Fruit fly (Drosophila melanogaster) whole organism, embryonic: Measurements from ENCODE around the gene Vti1b.

Experiments used
- Adf1 ChIP-seq: fragments of 200-800 bp; sonication (Bioruptor generic); IDR thresholded peaks from 2 replicates; pipeline ENCODE4 v1.3.6; 2022; ENCODE audit warnings: missing biosample characterization, missing genetic modification characterization
- Atf6 ChIP-seq: fragments of 200-800 bp; sonication (Bioruptor generic); IDR thresholded peaks from 2 replicates; pipeline ENCODE4 v1.3.6; 2022; ENCODE audit warnings: missing biosample characterization, missing genetic modification characterization
- Awh ChIP-seq: fragments of 200-800 bp; sonication (Bioruptor generic); IDR thresholded peaks from 2 replicates; pipeline ENCODE4, ENCODE4 v1.3.6; 2022; ENCODE audit warnings: missing biosample characterization, missing genetic modification characterization
- Blimp-1 ChIP-seq: fragments of 200-800 bp; sonication (Bioruptor generic); optimal IDR thresholded peaks from 3 replicates; lab custom pipeline; 2018; ENCODE audit warnings: missing biosample characterization, missing genetic modification characterization, mild to moderate bottlenecking, moderate library complexity, missing genetic modification reagents
- CG13123 ChIP-seq: fragments of 200-800 bp; sonication (Bioruptor generic); optimal IDR thresholded peaks from 2 replicates; lab custom pipeline; 2016; ENCODE audit warnings: missing biosample characterization, missing genetic modification characterization
- CG13296 ChIP-seq: fragments of 200-800 bp; sonication (Bioruptor generic); optimal IDR thresholded peaks from 3 replicates; lab custom pipeline; 2018; ENCODE audit warnings: missing biosample characterization, mild to moderate bottlenecking, missing genetic modification characterization
- CG13894 ChIP-seq: fragments of 200-800 bp; sonication (Bioruptor generic); optimal IDR thresholded peaks from 3 replicates; lab custom pipeline; 2018; ENCODE audit warnings: missing biosample characterization, mild to moderate bottlenecking, missing genetic modification characterization, moderate library complexity
- CG1603 ChIP-seq: fragments of 200-800 bp; sonication (Bioruptor generic); optimal IDR thresholded peaks from 2 replicates; lab custom pipeline; 2019; ENCODE audit warnings: missing biosample characterization, mild to moderate bottlenecking, missing genetic modification characterization, moderate library complexity
- CG16815 ChIP-seq: fragments of 200-800 bp; sonication (Bioruptor generic); optimal IDR thresholded peaks from 3 replicates; lab custom pipeline; 2017; ENCODE audit warnings: missing biosample characterization, mild to moderate bottlenecking, missing genetic modification characterization
- CG17912 ChIP-seq: fragments of 200-800 bp; sonication (Bioruptor generic); optimal IDR thresholded peaks from 2 replicates; lab custom pipeline; 2018; ENCODE audit warnings: missing biosample characterization, mild to moderate bottlenecking, missing genetic modification characterization
- CG2875 ChIP-seq: fragments of 200-800 bp; sonication (Bioruptor generic); optimal IDR thresholded peaks from 2 replicates; lab custom pipeline; 2017; ENCODE audit warnings: missing biosample characterization, mild to moderate bottlenecking, missing genetic modification characterization, missing genetic modification reagents
- CG31365 ChIP-seq: fragments of 200-800 bp; sonication (Bioruptor generic); optimal IDR thresholded peaks from 2 replicates; lab custom pipeline; 2018; ENCODE audit warnings: missing biosample characterization, mild to moderate bottlenecking, missing genetic modification characterization
- CG32767 ChIP-seq: fragments of 200-800 bp; sonication (Bioruptor generic); IDR thresholded peaks from 2 replicates; pipeline ENCODE4 v1.3.6; 2022; ENCODE audit warnings: missing biosample characterization, missing genetic modification characterization
- CG3281 ChIP-seq: fragments of 200-800 bp; sonication (Bioruptor generic); optimal IDR thresholded peaks from 3 replicates; lab custom pipeline; 2017; ENCODE audit warnings: missing biosample characterization, mild to moderate bottlenecking, missing genetic modification characterization
- CG4617 ChIP-seq: fragments of 200-800 bp; sonication (Bioruptor generic); optimal IDR thresholded peaks from 3 replicates; lab custom pipeline; 2016; ENCODE audit warnings: missing biosample characterization, missing genetic modification characterization, borderline replicate concordance
- CG8944 ChIP-seq: fragments of 200-800 bp; sonication (Bioruptor generic); optimal IDR thresholded peaks from 3 replicates; lab custom pipeline; 2016; ENCODE audit warnings: missing biosample characterization, missing genetic modification characterization
- Camta ChIP-seq: fragments of 200-800 bp; sonication (Bioruptor generic); optimal IDR thresholded peaks from 2 replicates; lab custom pipeline; 2016; ENCODE audit warnings: missing biosample characterization, missing genetic modification characterization
- E2f1 ChIP-seq: fragments of 200-800 bp; sonication (Bioruptor generic); IDR thresholded peaks from 2 replicates; pipeline ENCODE4 v1.3.6; 2022; ENCODE audit warnings: missing biosample characterization, missing genetic modification characterization
- E2f2 ChIP-seq: fragments of 200-800 bp; sonication (Bioruptor generic); IDR thresholded peaks from 2 replicates; pipeline ENCODE4 v1.3.6; 2022; ENCODE audit warnings: missing biosample characterization, missing genetic modification characterization
- Fer3 ChIP-seq: fragments of 200-800 bp; sonication (Bioruptor generic); optimal IDR thresholded peaks from 2 replicates; lab custom pipeline; 2018; ENCODE audit warnings: missing biosample characterization, mild to moderate bottlenecking, missing genetic modification characterization, moderate library complexity
- HLH54F ChIP-seq: fragments of 200-800 bp; sonication (Bioruptor generic); optimal IDR thresholded peaks from 3 replicates; lab custom pipeline; 2016; ENCODE audit warnings: missing biosample characterization, missing genetic modification characterization
- MBD-R2 ChIP-seq: fragments of 200-800 bp; sonication (Bioruptor generic); IDR thresholded peaks from 2 replicates; pipeline ENCODE4 v1.3.6; 2022; ENCODE audit warnings: missing biosample characterization, missing genetic modification characterization
- Nf-YB ChIP-seq: fragments of 200-800 bp; sonication (Bioruptor generic); optimal IDR thresholded peaks from 3 replicates; lab custom pipeline; 2019; ENCODE audit warnings: missing biosample characterization, mild to moderate bottlenecking, missing genetic modification characterization, moderate library complexity
- Oli ChIP-seq: fragments of 200-800 bp; sonication (Bioruptor generic); optimal IDR thresholded peaks from 2 replicates; lab custom pipeline; 2018; ENCODE audit warnings: missing biosample characterization, mild to moderate bottlenecking, missing genetic modification characterization, moderate library complexity
- Sry-β ChIP-seq: fragments of 200-800 bp; sonication (Bioruptor generic); optimal IDR thresholded peaks from 2 replicates; lab custom pipeline; 2018; ENCODE audit warnings: missing biosample characterization, mild to moderate bottlenecking, missing genetic modification characterization, moderate library complexity
- Xbp1 ChIP-seq: fragments of 200-800 bp; sonication (Bioruptor generic); optimal IDR thresholded peaks from 3 replicates; lab custom pipeline; 2016; ENCODE audit warnings: missing biosample characterization, mild to moderate bottlenecking, missing genetic modification characterization
- YL-1 ChIP-seq: fragments of 200-800 bp; sonication (Bioruptor generic); optimal IDR thresholded peaks from 3 replicates; lab custom pipeline; 2017; ENCODE audit warnings: missing biosample characterization, mild to moderate bottlenecking, missing genetic modification characterization
- abd-A ChIP-seq: fragments of 200-800 bp; sonication (Bioruptor generic); optimal IDR thresholded peaks from 3 replicates; lab custom pipeline; 2019; ENCODE audit warnings: missing biosample characterization, mild to moderate bottlenecking, missing genetic modification characterization, moderate library complexity
- ac ChIP-seq: fragments of 200-800 bp; sonication (Bioruptor generic); optimal IDR thresholded peaks from 3 replicates; lab custom pipeline; 2017; ENCODE audit warnings: missing biosample characterization, mild to moderate bottlenecking, missing genetic modification characterization
- chif ChIP-seq, 2 experiments: fragments of 200-800 bp; sonication (Bioruptor generic); optimal IDR thresholded peaks; 3 replicates each; lab custom pipeline; 2016; ENCODE audit warnings: missing biosample characterization in 2 of 2, missing genetic modification characterization in 2 of 2
- da ChIP-seq: fragments of 200-800 bp; sonication (Bioruptor generic); optimal IDR thresholded peaks from 2 replicates; lab custom pipeline; 2016; ENCODE audit warnings: missing biosample characterization, missing genetic modification characterization
- ems ChIP-seq: fragments of 200-800 bp; sonication (Bioruptor generic); optimal IDR thresholded peaks from 3 replicates; lab custom pipeline; 2016; ENCODE audit warnings: missing biosample characterization, missing genetic modification characterization
- fd3F ChIP-seq: fragments of 200-800 bp; sonication (Bioruptor generic); optimal IDR thresholded peaks from 2 replicates; lab custom pipeline; 2018; ENCODE audit warnings: missing biosample characterization, mild to moderate bottlenecking, missing genetic modification characterization, moderate library complexity
- fd96Cb ChIP-seq: fragments of 200-800 bp; sonication (Bioruptor generic); optimal IDR thresholded peaks from 2 replicates; lab custom pipeline; 2018; ENCODE audit warnings: missing biosample characterization, mild to moderate bottlenecking, missing genetic modification characterization, moderate library complexity
- grau ChIP-seq: fragments of 200-800 bp; optimal IDR thresholded peaks from 3 replicates; lab custom pipeline; 2019; ENCODE audit warnings: missing biosample characterization, mild to moderate bottlenecking, missing genetic modification characterization, moderate library complexity
- gsb ChIP-seq: fragments of 200-800 bp; sonication (Bioruptor generic); IDR thresholded peaks from 2 replicates; pipeline ENCODE4 v1.3.6; 2022; ENCODE audit warnings: missing biosample characterization, missing genetic modification characterization
- her ChIP-seq: fragments of 200-800 bp; sonication (Bioruptor generic); optimal IDR thresholded peaks from 2 replicates; lab custom pipeline; 2016; ENCODE audit warnings: missing biosample characterization, missing genetic modification characterization
- kay ChIP-seq: fragments of 200-800 bp; sonication (Bioruptor generic); optimal IDR thresholded peaks from 2 replicates; lab custom pipeline; 2016; ENCODE audit warnings: missing biosample characterization, missing genetic modification characterization
- maf-S ChIP-seq: fragments of 200-800 bp; sonication (Bioruptor generic); optimal IDR thresholded peaks from 2 replicates; lab custom pipeline; 2016; ENCODE audit warnings: missing biosample characterization, missing genetic modification characterization
- peb ChIP-seq: fragments of 200-800 bp; sonication (Bioruptor generic); IDR thresholded peaks from 2 replicates; pipeline ENCODE4 v1.3.6; 2022; ENCODE audit warnings: missing biosample characterization, missing genetic modification characterization
- pho ChIP-seq: fragments of 200-800 bp; sonication (Bioruptor generic); optimal IDR thresholded peaks from 2 replicates; lab custom pipeline; 2016; ENCODE audit warnings: missing biosample characterization, missing genetic modification characterization
- prd ChIP-seq, 3 experiments: fragments of >200 bp in 2 of 3; fragments of 200-800 bp in 1 of 3; sonication (Bioruptor generic) in 1 of 3; optimal IDR thresholded peaks in 2 of 3; IDR thresholded peaks in 1 of 3; 2 replicates in 2 of 3; 3 replicates in 1 of 3; pipeline versions ENCODE4 v1.3.6 to Lab custom; 2017 to 2022; ENCODE audit warnings: missing biosample characterization in 1 of 3, missing genetic modification characterization in 1 of 3
- slbo ChIP-seq: fragments of 200-800 bp; sonication (Bioruptor generic); IDR thresholded peaks from 2 replicates; pipeline ENCODE4 v1.3.6; 2022; ENCODE audit warnings: missing biosample characterization, missing genetic modification characterization
- so ChIP-seq: fragments of 200-800 bp; sonication (Bioruptor generic); IDR thresholded peaks from 3 replicates; pipeline ENCODE4 v1.3.6; 2022; ENCODE audit warnings: missing biosample characterization, missing genetic modification characterization
- stc ChIP-seq: fragments of 200-800 bp; sonication (Bioruptor generic); IDR thresholded peaks from 2 replicates; pipeline ENCODE4 v1.3.6; 2022; ENCODE audit warnings: missing biosample characterization, missing genetic modification characterization
- tin ChIP-seq: fragments of 200-800 bp; sonication (Bioruptor generic); optimal IDR thresholded peaks from 3 replicates; lab custom pipeline; 2016; ENCODE audit warnings: missing biosample characterization, missing genetic modification characterization
- unc-4 ChIP-seq: fragments of 200-800 bp; sonication (Bioruptor generic); IDR thresholded peaks from 2 replicates; pipeline ENCODE4 v1.3.6; 2022; ENCODE audit warnings: missing biosample characterization, missing genetic modification characterization; ENCODE audit not compliant: partially characterized antibody
- zf30C ChIP-seq: fragments of 200-800 bp; sonication (Bioruptor generic); optimal IDR thresholded peaks from 3 replicates; lab custom pipeline; 2018; ENCODE audit warnings: missing biosample characterization, mild to moderate bottlenecking, missing genetic modification characterization

Vti1b gene

DNA sequence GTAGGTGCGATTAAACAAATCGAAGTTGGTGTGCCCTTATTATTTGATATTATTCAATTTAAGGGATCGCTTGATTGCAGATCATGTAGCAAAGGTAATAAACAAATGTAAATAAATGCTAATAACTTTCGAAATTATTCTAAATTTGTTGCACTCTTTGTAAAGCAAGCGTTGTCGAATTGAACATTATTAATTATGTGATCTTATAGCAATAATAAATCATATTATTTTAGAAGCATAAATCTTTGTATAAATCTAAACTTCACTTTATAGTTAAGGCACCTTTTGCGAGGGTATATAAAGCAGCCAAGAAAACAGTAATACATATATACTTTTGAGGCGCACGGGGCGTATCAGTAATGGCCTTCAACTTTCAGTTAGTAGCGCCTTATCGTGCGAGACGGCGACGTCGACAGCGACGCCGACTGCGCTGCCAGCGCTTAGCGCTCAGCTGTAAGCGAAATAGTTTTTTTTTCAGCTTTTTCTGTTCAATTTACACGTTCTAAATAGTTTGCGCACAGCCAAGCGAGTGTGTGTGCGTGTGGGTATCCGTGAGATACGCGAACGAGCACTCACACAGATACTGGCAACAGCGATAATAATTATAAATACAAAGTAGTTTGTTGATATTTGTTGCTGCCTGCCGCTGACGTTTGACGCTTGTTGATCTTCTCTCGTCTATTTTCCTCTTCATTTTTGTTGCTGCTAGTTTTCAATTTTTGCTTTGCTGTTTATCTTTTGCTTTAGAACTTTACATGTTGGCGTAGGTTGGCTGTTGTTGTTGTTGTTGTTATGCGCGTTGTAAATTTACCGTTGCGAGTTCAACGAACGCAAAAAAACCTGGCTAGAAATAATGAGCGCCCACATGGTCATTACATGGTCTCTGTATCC lies 42.3 kb downstream of the Vti1b start (continued):
- TF ChIP-seq Xbp1 (GFP tag; lab: Kevin White, UChicago) = peak; percentile 44
- TF ChIP-seq MBD-R2 (GFP tag; lab: Robert Waterston, UW) = no peak; the same call in 1 of the 2 replicates
- TF ChIP-seq Sry-β = no peak
- peak; percentile 55 for TF ChIP-seq her (GFP tag; lab: Kevin White, UChicago)
- no peak for TF ChIP-seq tin (GFP tag; lab: Kevin White, UChicago)
- TF ChIP-seq peb (GFP tag; lab: Robert Waterston, UW) = no peak
- peak; percentile 45 for TF ChIP-seq Blimp-1 (GFP tag; lab: Kevin White, UChicago)
- peak; percentile 34 for TF ChIP-seq CG1603 (tag; lab: Kevin White, UChicago)
- TF ChIP-seq CG2875 (GFP tag; lab: Kevin White, UChicago) = peak; percentile 68
- no peak for TF ChIP-seq prd (optimal IDR thresholded peaks at IDR 0.05; lab: Kevin White, UChicago)
- TF ChIP-seq prd (GFP tag; IDR thresholded peaks at IDR 0.05; lab: Robert Waterston, UW) = peak; percentile 27; the same call in 2 of the 3 replicates
- TF ChIP-seq so = peak; percentile 66; the same call in 1 of the 3 replicates
- TF ChIP-seq CG8944 = no peak
- TF ChIP-seq HLH54F = peak; percentile 20
- TF ChIP-seq stc (GFP tag; lab: Robert Waterston, UW) = peak; percentile 47; the same call in 1 of the 2 replicates
- no peak for TF ChIP-seq unc-4 (GFP tag; lab: Robert Waterston, UW)
- TF ChIP-seq gsb = 0 out of 2 replicates have a peak, but pooled peaks have one; percentile 8
- no peak for TF ChIP-seq CG17912 (GFP tag; lab: Kevin White, UChicago)
- TF ChIP-seq ac = no peak
- TF ChIP-seq chif (GFP tag; optimal IDR thresholded peaks at IDR 0.05; lab: Kevin White, UChicago) = peak in 1 of 2 experiments; percentile 29
- TF ChIP-seq Atf6 (GFP tag; lab: Robert Waterston, UW) = peak; percentile 69
- TF ChIP-seq Camta (GFP tag; lab: Kevin White, UChicago) = peak; percentile 35
- TF ChIP-seq Fer3 (tag; lab: Kevin White, UChicago) = peak; percentile 68
- peak; percentile 64 for TF ChIP-seq Oli (tag; lab: Kevin White, UChicago)
- TF ChIP-seq CG3281 = peak; percentile 78
- peak; percentile 30 for TF ChIP-seq abd-A (tag; lab: Kevin White, UChicago)
- peak; percentile 1 for TF ChIP-seq maf-S (GFP tag; lab: Kevin White, UChicago)
- no peak for TF ChIP-seq ems (GFP tag; lab: Kevin White, UChicago)
- TF ChIP-seq Awh (GFP tag; lab: Robert Waterston, UW) = peak; percentile 65; the same call in 1 of the 2 replicates
- no peak; the same call in none of the 2 replicates for TF ChIP-seq CG32767 (GFP tag; lab: Robert Waterston, UW)
- no peak for TF ChIP-seq kay (GFP tag; lab: Kevin White, UChicago)
- TF ChIP-seq pho (GFP tag; lab: Kevin White, UChicago) = peak; percentile 43
- peak; percentile 99 for TF ChIP-seq Adf1
- peak; percentile 16 for TF ChIP-seq CG13123 (GFP tag; lab: Kevin White, UChicago)
- peak; percentile 31 for TF ChIP-seq CG13894 (tag; lab: Kevin White, UChicago)
- TF ChIP-seq YL-1 = peak; percentile 13
- peak; percentile 75 for TF ChIP-seq grau (tag; lab: Kevin White, UChicago)
- peak; percentile 72 for TF ChIP-seq slbo
- TF ChIP-seq CG31365 (tag; lab: Kevin White, UChicago) = peak; percentile 47
- peak; percentile 69 for TF ChIP-seq fd3F (GFP tag; lab: Kevin White, UChicago)
- TF ChIP-seq E2f1 = peak; percentile 14
- TF ChIP-seq fd96Cb = peak; percentile 37
- TF ChIP-seq Nf-YB (GFP tag; lab: Kevin White, UChicago) = peak; percentile 14
- no peak for TF ChIP-seq da (GFP tag; lab: Kevin White, UChicago)
- TF ChIP-seq zf30C = no peak
- peak; percentile 19; the same call in 1 of the 2 replicates for TF ChIP-seq E2f2 (GFP tag; lab: Robert Waterston, UW)
- TF ChIP-seq CG4617 (GFP tag; lab: Kevin White, UChicago) = no peak
- peak; percentile 73 for TF ChIP-seq CG13296 (GFP tag; lab: Kevin White, UChicago)
- no peak for TF ChIP-seq CG16815 (GFP tag; lab: Kevin White, UChicago)
